Worm (Caenorhabditis elegans) whole organism, midembryonic: ENCODE data around the gene sad-1.

Experiments
- klf-2 ChIP-seq: fragments of 200-800 bp; sonication (Bioruptor generic); conservative IDR thresholded peaks from 2 replicates; pipeline ENCODE4 v1.3.6; 2022; ENCODE audit warnings: missing genetic modification reagents, missing genetic modification characterization, missing compliant biosample characterization
- med-1 ChIP-seq: sonication (generic microtip); optimal IDR thresholded peaks from 2 replicates; lab custom pipeline; 2017; ENCODE audit warnings: missing genetic modification characterization, mild to moderate bottlenecking, missing compliant biosample characterization, antibody characterized with exemption, missing genetic modification reagents; ENCODE audit not compliant: insufficient read depth
- ref-1 ChIP-seq: fragments of 200-800 bp; sonication (Bioruptor generic); conservative IDR thresholded peaks from 2 replicates; pipeline ENCODE4 v1.3.6; 2022; ENCODE audit warnings: missing genetic modification reagents, missing genetic modification characterization, missing compliant biosample characterization

ce11 chrX:13530015-13530778, 29.7 kb upstream of the sad-1 start:
- TF ChIP-seq ref-1 (GFP tag; lab: Robert Waterston, UW) (no peak), med-1 (GFP tag; lab: Kevin White, UChicago) (no peak), klf-2 (GFP tag; lab: Robert Waterston, UW) (no peak)
